Worm (Caenorhabditis elegans) whole organism, late embryonic: Measurements from ENCODE around the gene F23A7.4.

Source experiments
- ceh-19 ChIP-seq: fragments of 200-800 bp; sonication (Bioruptor generic); optimal IDR thresholded peaks from 2 replicates; lab custom pipeline; 2018; ENCODE audit warnings: mild to moderate bottlenecking, missing genetic modification characterization, missing compliant biosample characterization
- eyg-1 ChIP-seq: sonication (generic microtip); optimal IDR thresholded peaks from 2 replicates; lab custom pipeline; 2016; ENCODE audit warnings: missing genotype, missing genetic modification characterization, missing compliant biosample characterization
- fax-1 ChIP-seq: sonication (generic microtip); optimal IDR thresholded peaks from 2 replicates; lab custom pipeline; 2016; ENCODE audit warnings: missing genotype, missing genetic modification characterization, missing compliant biosample characterization
- nhr-11 ChIP-seq: fragments of 150-350 bp; optimal IDR thresholded peaks from 2 replicates; lab custom pipeline; 2014; ENCODE audit warnings: missing biosample characterization, missing genetic modification characterization
- pros-1 ChIP-seq: fragments of 150-350 bp; optimal IDR thresholded peaks from 2 replicates; lab custom pipeline; 2014; ENCODE audit warnings: missing biosample characterization, missing genetic modification reagents, missing genetic modification characterization
- zip-5 ChIP-seq: sonication (generic microtip); optimal IDR thresholded peaks from 2 replicates; lab custom pipeline; 2016; ENCODE audit warnings: missing genetic modification characterization, missing compliant biosample characterization

ce11 chrX:16228622-16229021 lies 16.2 kb downstream of the F23A7.4 start, which contains the start of gene F23A7.5:
- no peak for TF ChIP-seq pros-1 (tag; lab: Kevin White, UChicago)
- no peak for TF ChIP-seq fax-1 (tag; lab: Kevin White, UChicago)
- no peak for TF ChIP-seq ceh-19 (GFP tag; lab: Kevin White, UChicago)
- TF ChIP-seq eyg-1 (tag; lab: Kevin White, UChicago): no peak
- TF ChIP-seq nhr-11: no peak
- no peak for TF ChIP-seq zip-5 (tag; lab: Kevin White, UChicago)
